Worm (Caenorhabditis elegans): ENCODE data around the gene fbxa-105.

The fbxa-105 gene

DNA sequence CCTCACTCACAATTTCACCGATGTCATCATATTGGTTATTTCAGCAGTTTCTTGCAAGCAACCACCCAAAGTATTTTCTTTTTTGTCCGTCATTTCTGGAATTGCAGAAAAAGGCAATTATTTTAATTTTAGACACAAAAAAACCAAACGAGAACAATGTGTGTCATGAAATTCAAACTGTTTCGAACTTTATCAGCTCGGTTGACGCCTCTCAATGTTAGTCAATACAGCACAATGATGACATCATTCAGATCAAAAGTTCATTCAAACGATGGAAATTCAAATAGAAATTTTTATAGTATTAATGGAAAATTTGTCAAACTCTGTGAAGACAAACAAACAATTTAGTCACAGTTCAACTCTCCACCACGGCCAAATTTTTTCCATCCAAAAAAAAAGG is at the start of gene fbxa-105:
Gene fbxa-105, minus strand, starts transcription at position 97 of the 400 bp plus-strand sequence.
- TF ChIP-seq ztf-1 (GFP tag; conservative IDR thresholded peaks at IDR 0.05) (no peak), fos-1 (tag; optimal IDR thresholded peaks at IDR 0.05) (peak; percentile 70)

DNA sequence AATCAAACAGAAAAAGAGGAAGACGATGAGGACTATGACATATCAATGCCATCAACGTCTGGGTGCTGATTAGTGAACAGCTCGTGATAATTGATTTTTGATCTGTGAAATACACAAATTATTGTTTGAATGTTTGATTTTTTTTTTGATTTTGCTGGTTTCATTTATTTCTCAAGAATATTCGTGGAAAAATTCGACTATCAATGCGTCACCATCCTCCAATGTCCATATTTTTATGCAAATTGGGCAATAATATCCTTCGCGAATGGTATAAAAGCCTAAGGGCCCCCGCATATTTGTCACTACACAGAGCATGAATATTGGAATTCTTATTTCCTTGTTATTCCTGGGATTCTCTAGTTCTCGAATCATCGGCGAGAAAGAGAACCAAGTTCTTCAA is 48.0 kb upstream of the fbxa-105 start, which contains the start of gene try-13:
Gene try-13, plus strand, starts transcription at position 301 of the 400 bp plus-strand sequence.
- no peak for TF ChIP-seq mbf-1 (tag; optimal IDR thresholded peaks at IDR 0.05)
- no peak for TF ChIP-seq elt-3 (tag; optimal IDR thresholded peaks at IDR 0.05)
- no peak for TF ChIP-seq Y55F3AM.14 (GFP tag; optimal IDR thresholded peaks at IDR 0.05)
- no peak for TF ChIP-seq unc-39 (tag; optimal IDR thresholded peaks at IDR 0.05)
- no peak for TF ChIP-seq gmeb-1 (tag; optimal IDR thresholded peaks at IDR 0.05)
- TF ChIP-seq crh-2 (tag; optimal IDR thresholded peaks at IDR 0.05), result no peak
- TF ChIP-seq egl-27 (tag; optimal IDR thresholded peaks at IDR 0.05), result no peak
- TF ChIP-seq mdl-1 (tag; optimal IDR thresholded peaks at IDR 0.05), result no peak
- no peak for TF ChIP-seq nhr-25 (tag; optimal IDR thresholded peaks at IDR 0.05)
- TF ChIP-seq ztf-11 (tag; optimal IDR thresholded peaks at IDR 0.05), result no peak
- no peak for TF ChIP-seq elt-1 (tag; optimal IDR thresholded peaks at IDR 0.05)
- TF ChIP-seq snpc-4 (tag; optimal IDR thresholded peaks at IDR 0.05), result no peak
- TF ChIP-seq aly-2 (tag; optimal IDR thresholded peaks at IDR 0.05), result no peak
- TF ChIP-seq R02D3.7 (tag; optimal IDR thresholded peaks at IDR 0.05), result no peak
- no peak for TF ChIP-seq sma-9 (GFP tag; optimal IDR thresholded peaks at IDR 0.05)
- no peak for TF ChIP-seq sma-9 (tag; optimal IDR thresholded peaks at IDR 0.05)
- TF ChIP-seq nhr-129 (tag; optimal IDR thresholded peaks at IDR 0.05), result no peak
- no peak for TF ChIP-seq ceh-16 (tag; optimal IDR thresholded peaks at IDR 0.05)
- TF ChIP-seq skn-1 (tag; optimal IDR thresholded peaks at IDR 0.05), result no peak
- no peak for TF ChIP-seq lin-11 (tag; optimal IDR thresholded peaks at IDR 0.05)
- TF ChIP-seq ztf-4 (tag; optimal IDR thresholded peaks at IDR 0.05), result no peak

DNA sequence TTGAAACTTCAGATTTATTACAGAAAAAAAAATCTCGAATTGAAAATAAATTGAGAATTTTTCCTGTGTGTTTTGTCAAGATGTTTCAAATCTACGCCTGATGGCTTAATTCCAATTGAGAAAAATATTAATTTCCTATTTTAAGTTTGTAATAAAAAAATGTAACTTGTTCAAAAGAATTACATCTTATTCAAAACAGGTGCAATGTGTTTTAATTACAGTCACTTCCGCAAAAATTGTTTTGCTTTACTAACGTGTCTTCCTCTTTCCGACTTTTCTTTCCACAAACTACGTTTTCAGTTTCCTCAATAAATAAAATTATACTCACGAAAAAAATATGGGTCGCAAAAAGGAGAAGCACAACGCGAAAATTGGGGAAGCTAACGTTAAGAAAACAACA is 46.2 kb upstream of the fbxa-105 start, which contains the start of gene F25E5.16:
Gene F25E5.16, plus strand, starts transcription at position 301 of the 400 bp plus-strand sequence.
- TF ChIP-seq nhr-21 (tag; optimal IDR thresholded peaks at IDR 0.05) (no peak), aly-2 (tag; optimal IDR thresholded peaks at IDR 0.05) (no peak), peb-1 (tag; optimal IDR thresholded peaks at IDR 0.05) (no peak), ztf-1 (GFP tag; conservative IDR thresholded peaks at IDR 0.05) (no peak), dmd-4 (tag; optimal IDR thresholded peaks at IDR 0.05) (no peak), elt-1 (tag; optimal IDR thresholded peaks at IDR 0.05) (no peak), nhr-6 (tag; optimal IDR thresholded peaks at IDR 0.05) (no peak), snpc-4 (tag; optimal IDR thresholded peaks at IDR 0.05) (no peak), lin-13 (GFP tag; optimal IDR thresholded peaks at IDR 0.05) (no peak), ztf-4 (tag; optimal IDR thresholded peaks at IDR 0.05) (no peak), nhr-11 (tag; optimal IDR thresholded peaks at IDR 0.05) (no peak), R02D3.7 (tag; optimal IDR thresholded peaks at IDR 0.05) (no peak)

DNA sequence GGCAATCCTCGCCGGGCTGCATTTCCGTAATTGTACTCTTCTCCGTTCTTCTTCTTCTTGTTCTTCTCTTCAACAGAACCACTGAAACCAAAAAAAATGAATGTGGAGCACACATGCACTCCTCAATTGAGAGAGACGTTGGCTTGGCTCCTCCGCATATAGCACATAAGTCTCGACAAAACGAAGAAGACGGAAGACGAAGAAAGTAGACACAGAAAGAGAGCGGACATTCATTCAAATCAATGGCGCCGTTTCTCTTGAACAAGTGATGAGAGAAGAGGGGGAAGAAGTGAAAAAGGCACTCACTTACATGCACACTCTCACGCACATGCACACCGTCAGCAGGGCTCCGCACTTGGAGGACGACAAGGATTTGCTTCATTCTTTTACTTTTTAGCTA is 45.7 kb upstream of the fbxa-105 start, which contains the start of gene F25E5.9:
Gene F25E5.9, minus strand, starts transcription at position 382 of the 400 bp plus-strand sequence.
- no peak for TF ChIP-seq skn-1 (tag; optimal IDR thresholded peaks at IDR 0.05)
- no peak for TF ChIP-seq nhr-25 (tag; optimal IDR thresholded peaks at IDR 0.05)
- no peak for TF ChIP-seq crh-2 (tag; optimal IDR thresholded peaks at IDR 0.05)
- no peak for TF ChIP-seq sma-3 (GFP tag; optimal IDR thresholded peaks at IDR 0.05)
- TF ChIP-seq mab-5 (tag; optimal IDR thresholded peaks at IDR 0.05), result no peak
- no peak for TF ChIP-seq ztf-4 (tag; optimal IDR thresholded peaks at IDR 0.05)
- TF ChIP-seq ceh-16 (tag; optimal IDR thresholded peaks at IDR 0.05), result no peak
- no peak for TF ChIP-seq unc-62 (GFP tag; optimal IDR thresholded peaks at IDR 0.05)
- no peak for TF ChIP-seq zag-1 (tag; optimal IDR thresholded peaks at IDR 0.05)
- no peak for TF ChIP-seq lin-13 (GFP tag; optimal IDR thresholded peaks at IDR 0.05)
- no peak for TF ChIP-seq ztf-1 (GFP tag; conservative IDR thresholded peaks at IDR 0.05)
- TF ChIP-seq nhr-11 (tag; optimal IDR thresholded peaks at IDR 0.05), result no peak
- TF ChIP-seq F13H6.1 (tag; optimal IDR thresholded peaks at IDR 0.05), result peak; percentile 1
- no peak for TF ChIP-seq ceh-82 (tag; optimal IDR thresholded peaks at IDR 0.05)
- no peak for TF ChIP-seq R02D3.7 (tag; optimal IDR thresholded peaks at IDR 0.05)
- TF ChIP-seq sem-4 (tag; optimal IDR thresholded peaks at IDR 0.05), result peak; percentile 62
- no peak for TF ChIP-seq elt-3 (tag; optimal IDR thresholded peaks at IDR 0.05)
- TF ChIP-seq fos-1 (tag; optimal IDR thresholded peaks at IDR 0.05), result no peak
- TF ChIP-seq lin-39 (tag; optimal IDR thresholded peaks at IDR 0.05), result no peak
- TF ChIP-seq snpc-4 (tag; optimal IDR thresholded peaks at IDR 0.05), result no peak
- TF ChIP-seq nhr-6 (tag; optimal IDR thresholded peaks at IDR 0.05), result no peak
- TF ChIP-seq mdl-1 (tag; optimal IDR thresholded peaks at IDR 0.05), result peak in 1 of 2 experiments; percentile 43
- no peak for TF ChIP-seq gmeb-1 (tag; optimal IDR thresholded peaks at IDR 0.05)
- no peak for TF ChIP-seq nhr-12 (tag; optimal IDR thresholded peaks at IDR 0.05)
- TF ChIP-seq nhr-129 (tag; optimal IDR thresholded peaks at IDR 0.05), result peak; percentile 18
- no peak for TF ChIP-seq blmp-1 (tag; optimal IDR thresholded peaks at IDR 0.05; ENCODE audit: insufficient read depth)
- TF ChIP-seq ztf-11 (tag; optimal IDR thresholded peaks at IDR 0.05), result no peak
- TF ChIP-seq dmd-4 (tag; optimal IDR thresholded peaks at IDR 0.05), result no peak
- peak; percentile 70 for TF ChIP-seq unc-55 (GFP tag; optimal IDR thresholded peaks at IDR 0.05)
- TF ChIP-seq alr-1 (tag; optimal IDR thresholded peaks at IDR 0.05), result no peak
- TF ChIP-seq peb-1 (tag; optimal IDR thresholded peaks at IDR 0.05), result no peak
- TF ChIP-seq egl-27 (tag; optimal IDR thresholded peaks at IDR 0.05), result no peak
- peak; percentile 51 for TF ChIP-seq ama-1 (optimal IDR thresholded peaks at IDR 0.05)
- no peak for TF ChIP-seq aly-2 (tag; optimal IDR thresholded peaks at IDR 0.05)
- TF ChIP-seq elt-1 (tag; optimal IDR thresholded peaks at IDR 0.05), result no peak
- TF ChIP-seq lsy-2 (tag; optimal IDR thresholded peaks at IDR 0.05), result peak in 1 of 2 experiments; percentile 34
- TF ChIP-seq mbf-1 (tag; optimal IDR thresholded peaks at IDR 0.05), result no peak
- TF ChIP-seq ZK546.5 (tag; optimal IDR thresholded peaks at IDR 0.05), result no peak
- peak; percentile 65 for TF ChIP-seq C34F6.9 (tag; optimal IDR thresholded peaks at IDR 0.05)
